Worm (Caenorhabditis elegans) whole organism, L4 larva: ENCODE results near the gene C07A9.9.

Experiments
- F10B5.3 ChIP-seq: sonication (generic microtip); optimal IDR thresholded peaks from 2 replicates; lab custom pipeline; 2016; ENCODE audit warnings: mild to moderate bottlenecking, missing genetic modification characterization, missing compliant biosample characterization
- F49E8.2 ChIP-seq: sonication (generic microtip); optimal IDR thresholded peaks from 2 replicates; lab custom pipeline; 2016; ENCODE audit warnings: missing compliant biosample characterization, mild to moderate bottlenecking, missing genetic modification characterization, borderline replicate concordance
- T20F7.1 ChIP-seq: fragments of 200-800 bp; sonication (Bioruptor generic); optimal IDR thresholded peaks from 2 replicates; lab custom pipeline; 2018; ENCODE audit warnings: mild to moderate bottlenecking, missing genetic modification characterization, missing compliant biosample characterization
- Y48G9A.11 ChIP-seq: fragments of 200-800 bp; sonication (Bioruptor generic); IDR thresholded peaks from 2 replicates; pipeline ENCODE4 v1.3.6; 2022; ENCODE audit warnings: missing genetic modification reagents, missing genetic modification characterization, missing compliant biosample characterization
- Y5F2A.4 ChIP-seq: fragments of 200-800 bp; sonication (Bioruptor generic); optimal IDR thresholded peaks from 2 replicates; lab custom pipeline; 2018; ENCODE audit warnings: mild to moderate bottlenecking, missing genetic modification characterization, missing compliant biosample characterization
- ZK546.5 ChIP-seq, 2 experiments: sonication (generic microtip); optimal IDR thresholded peaks; 2 replicates each; lab custom pipeline; 2017; ENCODE audit warnings: missing biosample characterization in 2 of 2, missing genetic modification characterization in 2 of 2
- aha-1 ChIP-seq: fragments of 150-350 bp; peaks from one replicate; lab custom pipeline; 2014; ENCODE audit warnings: missing biosample characterization, missing genetic modification characterization
- ama-1 ChIP-seq: fragments of 150-350 bp; optimal IDR thresholded peaks from 2 replicates; lab custom pipeline; 2014; ENCODE audit warnings: inconsistent platforms, mixed read lengths
- arid-1 ChIP-seq: fragments of 200-800 bp; sonication (Bioruptor generic); conservative IDR thresholded peaks from 2 replicates; pipeline ENCODE4 v1.3.6; 2022; ENCODE audit warnings: missing genetic modification reagents, missing genetic modification characterization, missing compliant biosample characterization
- attf-4 ChIP-seq: sonication (generic microtip); optimal IDR thresholded peaks from 3 replicates; lab custom pipeline; 2017; ENCODE audit warnings: missing biosample characterization, missing genetic modification characterization
- ceh-28 ChIP-seq: fragments of 150-350 bp; optimal IDR thresholded peaks from 2 replicates; lab custom pipeline; 2014; ENCODE audit warnings: missing biosample characterization, missing genetic modification reagents, missing genetic modification characterization
- ceh-32 ChIP-seq: sonication (generic microtip); optimal IDR thresholded peaks from 2 replicates; lab custom pipeline; 2016; ENCODE audit warnings: mild to moderate bottlenecking, missing genetic modification characterization, missing compliant biosample characterization; ENCODE audit not compliant: poor library complexity
- ceh-44 ChIP-seq: fragments of 200-800 bp; sonication (Bioruptor generic); IDR thresholded peaks from 2 replicates; pipeline ENCODE4 v1.3.6; 2022; ENCODE audit warnings: missing genetic modification reagents, missing genetic modification characterization, missing compliant biosample characterization
- cey-2 ChIP-seq: sonication (generic microtip); optimal IDR thresholded peaks from 3 replicates; lab custom pipeline; 2017; ENCODE audit warnings: missing genetic modification characterization, mild to moderate bottlenecking, missing compliant biosample characterization, antibody characterized with exemption, borderline replicate concordance; ENCODE audit not compliant: insufficient read depth
- ctbp-1 ChIP-seq: fragments of 200-800 bp; sonication (Bioruptor generic); IDR thresholded peaks from 2 replicates; pipeline ENCODE4 v1.3.6; 2022; ENCODE audit warnings: missing genetic modification reagents, missing genetic modification characterization, missing compliant biosample characterization
- daf-16 ChIP-seq, 3 experiments: sonication (generic microtip); optimal IDR thresholded peaks; 2 replicates each; lab custom pipeline; 2016 to 2017; ENCODE audit warnings: missing genetic modification characterization in 3 of 3, missing genetic modification reagents in 3 of 3, mild to moderate bottlenecking in 2 of 3, missing compliant biosample characterization in 2 of 3, missing biosample characterization in 1 of 3, moderate library complexity in 1 of 3
- daf-8 ChIP-seq: fragments of 200-800 bp; sonication (Bioruptor generic); IDR thresholded peaks from 2 replicates; pipeline ENCODE4 v1.3.6; 2022; ENCODE audit warnings: missing genetic modification characterization, missing compliant biosample characterization
- dmd-8 ChIP-seq: fragments of 200-800 bp; sonication (Bioruptor generic); IDR thresholded peaks from 2 replicates; pipeline ENCODE4 v1.3.6; 2022; ENCODE audit warnings: missing genetic modification characterization, missing compliant biosample characterization
- dpl-1 ChIP-seq: fragments of 150-350 bp; optimal IDR thresholded peaks from 2 replicates; lab custom pipeline; 2014; ENCODE audit warnings: missing biosample characterization, missing genetic modification reagents, missing genetic modification characterization
- duxl-1 ChIP-seq: sonication (generic microtip); optimal IDR thresholded peaks from 2 replicates; lab custom pipeline; 2016; ENCODE audit warnings: mild to moderate bottlenecking, missing genetic modification characterization, moderate library complexity, missing compliant biosample characterization; ENCODE audit not compliant: poor library complexity
- dve-1 ChIP-seq: sonication (generic microtip); optimal IDR thresholded peaks from 2 replicates; lab custom pipeline; 2017; ENCODE audit warnings: antibody characterized with exemption, mild to moderate bottlenecking, missing genetic modification characterization, missing compliant biosample characterization; ENCODE audit not compliant: insufficient read depth
- hif-1 ChIP-seq, 2 experiments: sonication (generic microtip); optimal IDR thresholded peaks; 2 replicates each; lab custom pipeline; 2016 to 2017; ENCODE audit warnings: missing compliant biosample characterization in 2 of 2, missing genetic modification characterization in 2 of 2, missing genetic modification reagents in 2 of 2, missing genotype in 2 of 2, mild to moderate bottlenecking in 1 of 2
- hlh-30 ChIP-seq: sonication (generic microtip); optimal IDR thresholded peaks from 2 replicates; lab custom pipeline; 2017; ENCODE audit warnings: antibody characterized with exemption, mild to moderate bottlenecking, missing genetic modification characterization, missing compliant biosample characterization; ENCODE audit not compliant: insufficient read depth
- lim-7 ChIP-seq: fragments of 200-800 bp; sonication (Bioruptor generic); IDR thresholded peaks from 2 replicates; pipeline ENCODE4 v1.3.6; 2022; ENCODE audit warnings: missing genetic modification characterization, missing compliant biosample characterization
- lin-15B ChIP-seq: fragments of 150-350 bp; sonication (generic microtip); optimal IDR thresholded peaks from 3 replicates; lab custom pipeline; 2014; ENCODE audit warnings: missing biosample characterization, missing genetic modification characterization
- lin-29 ChIP-seq: fragments of 200-800 bp; sonication (Bioruptor generic); IDR thresholded peaks from 2 replicates; pipeline ENCODE4 v1.3.6; 2022; ENCODE audit warnings: missing genetic modification reagents, missing genetic modification characterization, missing compliant biosample characterization
- lin-38 ChIP-seq: fragments of 200-800 bp; sonication (Bioruptor generic); IDR thresholded peaks from 2 replicates; pipeline ENCODE4 v1.3.6; 2022; ENCODE audit warnings: missing genetic modification reagents, missing genetic modification characterization, missing compliant biosample characterization
- lin-39 ChIP-seq: fragments of 150-350 bp; optimal IDR thresholded peaks from 2 replicates; lab custom pipeline; 2014; ENCODE audit warnings: missing biosample characterization, missing genetic modification reagents, missing genetic modification characterization
- lsy-2 ChIP-seq, 2 experiments: fragments of 150-350 bp in 1 of 2; sonication (generic microtip) in 1 of 2; optimal IDR thresholded peaks; 2 replicates each; lab custom pipeline; 2014 to 2017; ENCODE audit warnings: missing biosample characterization in 2 of 2, missing genetic modification characterization in 2 of 2
- mdt-29 ChIP-seq: fragments of 200-800 bp; sonication (Bioruptor generic); IDR thresholded peaks from 2 replicates; pipeline ENCODE4 v1.3.6; 2022; ENCODE audit warnings: missing genetic modification reagents, missing genetic modification characterization, missing compliant biosample characterization
- mes-2 ChIP-seq: sonication (generic microtip); optimal IDR thresholded peaks from 2 replicates; lab custom pipeline; 2016; ENCODE audit warnings: missing genotype, mild to moderate bottlenecking, missing genetic modification characterization, missing compliant biosample characterization; ENCODE audit not compliant: poor library complexity, severe bottlenecking
- mxl-2 ChIP-seq: fragments of 200-800 bp; sonication (Bioruptor generic); conservative IDR thresholded peaks from 2 replicates; pipeline ENCODE4 v1.3.6; 2022; ENCODE audit warnings: missing genetic modification reagents, missing genetic modification characterization, missing compliant biosample characterization
- nhr-102 ChIP-seq: sonication (generic microtip); optimal IDR thresholded peaks from 2 replicates; lab custom pipeline; 2016; ENCODE audit warnings: mild to moderate bottlenecking, missing genetic modification characterization, moderate library complexity, missing compliant biosample characterization
- nhr-237 ChIP-seq: sonication (generic microtip); optimal IDR thresholded peaks from 2 replicates; lab custom pipeline; 2017; ENCODE audit warnings: missing biosample characterization, missing genetic modification characterization
- nhr-6 ChIP-seq: fragments of 150-350 bp; optimal IDR thresholded peaks from 2 replicates; lab custom pipeline; 2014; ENCODE audit warnings: missing biosample characterization, missing genetic modification characterization
- pha-4 ChIP-seq, 2 experiments: fragments of 150-350 bp in 1 of 2; fragments of 200-800 bp in 1 of 2; sonication (Bioruptor generic) in 1 of 2; IDR thresholded peaks in 1 of 2; optimal IDR thresholded peaks in 1 of 2; 2 replicates each; pipeline versions ENCODE4 v1.3.6 to Lab custom; 2014 to 2022; ENCODE audit warnings: missing genetic modification characterization in 2 of 2, missing genetic modification reagents in 2 of 2, missing biosample characterization in 1 of 2, missing compliant biosample characterization in 1 of 2
- pqm-1 ChIP-seq: sonication (generic microtip); optimal IDR thresholded peaks from 2 replicates; lab custom pipeline; 2017; ENCODE audit warnings: missing biosample characterization, missing genetic modification characterization
- set-16 ChIP-seq: fragments of 200-800 bp; sonication (Bioruptor generic); IDR thresholded peaks from 2 replicates; pipeline ENCODE4 v1.3.6; 2022; ENCODE audit warnings: missing genetic modification reagents, missing genetic modification characterization, missing compliant biosample characterization
- skn-1 ChIP-seq: fragments of 150-350 bp; optimal IDR thresholded peaks from 2 replicates; lab custom pipeline; 2014; ENCODE audit warnings: missing biosample characterization, missing genetic modification characterization
- snpc-1.2 ChIP-seq: fragments of 200-800 bp; sonication (Bioruptor generic); IDR thresholded peaks from 2 replicates; pipeline ENCODE4 v1.3.6; 2022; ENCODE audit warnings: missing genetic modification reagents, missing genetic modification characterization, missing compliant biosample characterization
- spr-1 ChIP-seq: sonication (generic microtip); optimal IDR thresholded peaks from 2 replicates; lab custom pipeline; 2016; ENCODE audit warnings: mild to moderate bottlenecking, missing genetic modification characterization, missing compliant biosample characterization
- tag-97 ChIP-seq: fragments of 200-800 bp; sonication (Bioruptor generic); IDR thresholded peaks from 2 replicates; pipeline ENCODE4 v1.3.6; 2022; ENCODE audit warnings: missing genetic modification characterization, missing compliant biosample characterization
- tra-1 ChIP-seq: fragments of 200-800 bp; sonication (Bioruptor generic); IDR thresholded peaks from 2 replicates; pipeline ENCODE4 v1.3.6; 2022; ENCODE audit warnings: missing genetic modification reagents, missing genetic modification characterization, missing compliant biosample characterization
- unc-130 ChIP-seq: sonication (generic microtip); optimal IDR thresholded peaks from 2 replicates; lab custom pipeline; 2016; ENCODE audit warnings: missing genetic modification reagents, missing genetic modification characterization, missing compliant biosample characterization
- vab-7 ChIP-seq: fragments of 200-800 bp; sonication (Bioruptor generic); IDR thresholded peaks from 2 replicates; pipeline ENCODE4 v1.3.6; 2022; ENCODE audit warnings: missing genetic modification reagents, missing genetic modification characterization, missing compliant biosample characterization
- zfp-2 ChIP-seq: sonication (generic microtip); optimal IDR thresholded peaks from 2 replicates; lab custom pipeline; 2016; ENCODE audit warnings: mild to moderate bottlenecking, missing genetic modification characterization, missing compliant biosample characterization

The C07A9.9 gene

DNA sequence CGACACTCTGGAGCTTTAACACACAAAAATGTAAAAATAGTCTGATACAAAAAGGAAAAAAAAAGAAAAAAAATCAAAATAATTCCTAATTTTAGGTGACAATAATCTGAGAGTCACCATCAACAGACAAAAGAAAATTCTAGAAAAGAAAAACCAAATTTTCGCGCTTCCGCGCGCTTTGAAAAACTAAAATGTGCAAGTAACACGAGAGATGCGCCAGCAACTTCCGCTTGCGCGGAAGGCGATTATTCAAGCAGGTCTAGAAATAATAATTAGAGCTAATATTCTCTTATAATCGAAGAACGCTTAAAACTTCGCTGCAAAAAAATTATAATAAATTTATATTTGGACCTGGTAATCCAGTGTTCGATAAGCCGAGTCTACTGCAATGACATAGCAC is 50.5 kb downstream of the C07A9.9 start:
- TF ChIP-seq tra-1 (GFP tag; lab: Robert Waterston, UW) (peak; percentile 37; the same call in 1 of the 2 replicates), mdt-29 (GFP tag; lab: Robert Waterston, UW) (peak; percentile 47; the same call in 1 of the 2 replicates), nhr-237 (tag; lab: Kevin White, UChicago) (no peak), dmd-8 (GFP tag; lab: Robert Waterston, UW) (no peak), vab-7 (0 out of 2 replicates have a peak, but pooled peaks have one; percentile 34), lin-15B (tag; lab: Kevin White, UChicago) (no peak), aha-1 (tag; lab: Kevin White, UChicago) (peak; percentile 66), duxl-1 (tag; lab: Kevin White, UChicago) (no peak), ceh-28 (tag; lab: Kevin White, UChicago) (no peak), spr-1 (no peak), tag-97 (GFP tag; lab: Robert Waterston, UW) (no peak), F10B5.3 (tag; lab: Kevin White, UChicago) (no peak), nhr-102 (no peak), snpc-1.2 (GFP tag; lab: Robert Waterston, UW) (peak; percentile 87), F49E8.2 (tag; lab: Kevin White, UChicago) (peak; percentile 97), cey-2 (no peak), lin-38 (GFP tag; lab: Robert Waterston, UW) (peak; percentile 95), arid-1 (peak; percentile 73; the same call in 1 of the 2 replicates), ctbp-1 (GFP tag; lab: Robert Waterston, UW) (no peak), unc-130 (GFP tag; lab: Kevin White, UChicago) (peak; percentile 96), Y48G9A.11 (peak; percentile 94), pqm-1 (tag; lab: Kevin White, UChicago) (no peak), mxl-2 (GFP tag; lab: Robert Waterston, UW) (no peak)

DNA sequence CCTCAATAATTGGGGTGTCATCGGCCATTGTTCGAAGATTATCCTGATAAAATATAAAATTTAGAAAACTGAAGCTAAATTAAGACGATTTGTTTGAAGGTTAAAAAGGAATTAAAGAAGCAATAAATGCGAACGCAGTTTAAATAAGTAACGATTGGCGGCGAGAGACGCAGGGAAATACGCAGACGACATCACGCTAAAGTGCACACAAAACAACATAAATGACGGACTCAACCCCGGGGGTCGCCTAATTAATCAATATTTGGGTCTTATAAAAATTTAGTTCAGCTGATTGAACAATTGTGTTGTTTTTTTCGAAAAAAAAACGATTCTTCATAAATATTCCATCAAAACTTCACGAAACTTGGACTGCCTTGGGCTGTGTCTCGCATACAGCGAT is 51.0 kb downstream of the C07A9.9 start, which contains the start of gene hcp-3:
TSS of gene hcp-3 (minus strand) at position 45 of the 400 bp plus-strand sequence.
- TF ChIP-seq lsy-2 (tag; optimal IDR thresholded peaks at IDR 0.05; lab: Kevin White, UChicago), result peak in 1 of 2 experiments; percentile 69
- peak; percentile 69 for TF ChIP-seq mes-2 (tag; lab: Kevin White, UChicago)
- TF ChIP-seq ceh-32 (tag; lab: Kevin White, UChicago), result no peak
- TF ChIP-seq dpl-1 (GFP tag; lab: Kevin White, UChicago), result peak; percentile 78
- no peak for TF ChIP-seq daf-16 (GFP tag; optimal IDR thresholded peaks at IDR 0.05; lab: Kevin White, UChicago)
- no peak for TF ChIP-seq daf-16 (tag; optimal IDR thresholded peaks at IDR 0.05; lab: Kevin White, UChicago)
- TF ChIP-seq lin-38 (GFP tag; lab: Robert Waterston, UW), result peak; percentile 59
- peak; percentile 38 for TF ChIP-seq hlh-30 (tag; lab: Kevin White, UChicago)
- TF ChIP-seq lin-39 (tag; lab: Kevin White, UChicago), result no peak
- TF ChIP-seq dve-1 (tag; lab: Kevin White, UChicago), result peak; percentile 34
- TF ChIP-seq hif-1 (tag; optimal IDR thresholded peaks at IDR 0.05; lab: Kevin White, UChicago), result no peak
- TF ChIP-seq skn-1 (tag; lab: Kevin White, UChicago), result no peak
- TF ChIP-seq arid-1, result no peak
- TF ChIP-seq ceh-44, result no peak
- TF ChIP-seq daf-8 (GFP tag; lab: Robert Waterston, UW), result no peak

ce11 chrIII:9615114-9615513 is 52.3 kb downstream of the C07A9.9 start:
- TF ChIP-seq ama-1, result no peak
- no peak for TF ChIP-seq nhr-6 (tag; lab: Kevin White, UChicago)
- no peak for TF ChIP-seq Y5F2A.4 (GFP tag; lab: Kevin White, UChicago)
- TF ChIP-seq unc-130 (GFP tag; lab: Kevin White, UChicago), result peak; percentile 60
- TF ChIP-seq snpc-1.2 (GFP tag; lab: Robert Waterston, UW), result peak; percentile 25; the same call in 1 of the 2 replicates
- no peak for TF ChIP-seq set-16
- no peak for TF ChIP-seq attf-4 (tag; lab: Kevin White, UChicago)
- no peak for TF ChIP-seq ZK546.5 (tag; optimal IDR thresholded peaks at IDR 0.05; lab: Kevin White, UChicago)
- 0 out of 2 replicates have a peak, but pooled peaks have one; percentile 32 for TF ChIP-seq lim-7 (GFP tag; lab: Robert Waterston, UW)
- TF ChIP-seq aha-1 (tag; lab: Kevin White, UChicago), result peak; percentile 16
- TF ChIP-seq F10B5.3 (tag; lab: Kevin White, UChicago), result no peak
- TF ChIP-seq ceh-28 (tag; lab: Kevin White, UChicago), result no peak
- TF ChIP-seq zfp-2 (tag; lab: Kevin White, UChicago), result no peak
- no peak for TF ChIP-seq lin-29 (GFP tag; lab: Robert Waterston, UW)
- no peak; the same call in 1 of the 2 replicates for TF ChIP-seq pha-4 (GFP tag; IDR thresholded peaks at IDR 0.05; lab: Robert Waterston, UW)
- TF ChIP-seq pha-4 (tag; optimal IDR thresholded peaks at IDR 0.05; lab: Kevin White, UChicago), result no peak
- TF ChIP-seq T20F7.1, result no peak
